Worm (Caenorhabditis elegans): ENCODE results near the gene ZK1307.4.

The ZK1307.4 gene

DNA sequence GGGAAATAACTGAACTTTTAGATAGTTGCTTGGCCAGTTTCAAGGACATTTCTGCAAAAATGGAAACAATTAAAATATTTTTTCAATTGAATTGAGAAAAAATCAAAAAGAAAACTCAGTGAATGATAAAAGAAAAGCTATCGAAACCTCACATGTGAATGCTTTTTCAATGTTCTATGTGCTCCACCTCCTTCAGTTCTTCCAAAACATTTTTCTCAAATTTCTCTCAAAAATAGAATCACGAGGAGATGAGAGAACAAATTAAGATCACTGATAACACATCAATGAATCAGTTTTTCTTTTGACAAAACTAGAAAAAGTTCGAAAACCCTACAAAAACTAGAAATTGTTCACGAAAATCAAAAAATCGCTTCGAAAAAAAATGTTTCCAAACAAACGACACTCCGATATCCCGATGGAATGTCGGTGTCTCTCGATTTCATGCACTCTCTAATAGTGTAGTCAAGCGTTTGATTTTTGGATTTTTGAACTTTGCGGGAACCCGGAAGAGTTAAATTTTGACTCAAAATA is 35.1 kb upstream of the ZK1307.4 start, which contains the start of gene ZK1320.9 (continued):
- TF ChIP-seq F23B12.7 (tag; optimal IDR thresholded peaks at IDR 0.05; ENCODE audit: insufficient read depth): peak; percentile 7
- TF ChIP-seq lin-40 (tag; optimal IDR thresholded peaks at IDR 0.05): peak; percentile 16
- no peak for TF ChIP-seq cebp-2 (GFP tag; IDR thresholded peaks at IDR 0.05)
- peak; percentile 31 for TF ChIP-seq nhr-80 (tag; optimal IDR thresholded peaks at IDR 0.05)

DNA sequence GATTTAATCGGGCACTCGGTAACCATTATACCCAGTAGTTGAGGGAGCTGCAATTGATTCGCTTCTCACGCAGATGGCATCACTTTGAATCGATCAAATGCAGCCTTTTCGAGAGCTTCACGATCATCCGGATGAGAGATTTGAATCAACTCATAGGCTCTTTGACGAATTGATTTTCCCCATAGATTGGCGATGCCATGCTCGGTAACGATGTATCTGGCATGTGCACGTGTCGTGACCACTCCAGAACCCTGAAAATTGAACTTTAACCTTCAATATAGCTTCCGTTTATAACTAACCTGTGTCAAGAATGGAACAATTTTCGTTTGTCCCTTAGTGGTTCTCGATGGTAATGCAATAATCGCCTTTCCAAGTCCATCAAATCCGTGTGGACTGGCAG is 32.6 kb upstream of the ZK1307.4 start:
- TF ChIP-seq atf-7 (tag; optimal IDR thresholded peaks at IDR 0.05): no peak
- no peak for TF ChIP-seq zfh-2 (GFP tag; conservative IDR thresholded peaks at IDR 0.05)
- no peak for TF ChIP-seq bed-1 (GFP tag; IDR thresholded peaks at IDR 0.05)
- no peak for TF ChIP-seq lag-1 (GFP tag; IDR thresholded peaks at IDR 0.05)
- TF ChIP-seq mel-28 (tag; optimal IDR thresholded peaks at IDR 0.05; ENCODE audit: borderline replicate concordance): no peak
- TF ChIP-seq repo-1 (tag; optimal IDR thresholded peaks at IDR 0.05): no peak
- no peak for TF ChIP-seq lin-54 (GFP tag; optimal IDR thresholded peaks at IDR 0.05)
- no peak for TF ChIP-seq attf-3 (GFP tag; conservative IDR thresholded peaks at IDR 0.05)
- no peak for TF ChIP-seq attf-6 (GFP tag; IDR thresholded peaks at IDR 0.05)
- no peak for TF ChIP-seq ztf-3 (GFP tag; optimal IDR thresholded peaks at IDR 0.05)
- no peak for TF ChIP-seq ztf-22 (GFP tag; optimal IDR thresholded peaks at IDR 0.05)
- TF ChIP-seq rcor-1 (GFP tag; IDR thresholded peaks at IDR 0.05): no peak
- TF ChIP-seq egrh-3 (GFP tag; IDR thresholded peaks at IDR 0.05): no peak
- no peak for TF ChIP-seq let-607 (tag; optimal IDR thresholded peaks at IDR 0.05)
- TF ChIP-seq F57C9.4 (tag; optimal IDR thresholded peaks at IDR 0.05): no peak
- TF ChIP-seq ceh-27 (GFP tag; optimal IDR thresholded peaks at IDR 0.05): no peak

DNA sequence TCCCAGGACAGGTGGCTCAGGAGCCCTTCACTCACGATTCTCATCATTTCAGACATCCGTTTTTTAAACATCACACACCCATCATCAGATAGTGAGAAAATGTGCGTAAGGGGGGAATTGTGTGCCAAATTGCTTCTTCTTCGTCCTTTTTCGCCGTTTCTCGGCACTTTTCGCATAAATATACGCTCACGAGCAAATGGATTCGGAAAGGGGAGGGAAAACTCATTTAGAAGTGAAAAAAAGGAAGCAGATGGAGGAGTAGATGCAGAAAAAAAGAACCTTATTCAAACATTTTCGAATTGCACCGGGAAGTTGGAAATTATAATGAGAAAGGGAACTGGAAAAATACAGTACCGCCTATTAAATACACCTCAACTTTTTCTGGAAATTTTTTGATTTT is 30.4 kb upstream of the ZK1307.4 start:
- TF ChIP-seq ztf-25 (GFP tag; IDR thresholded peaks at IDR 0.05) (no peak), ama-1 (optimal IDR thresholded peaks at IDR 0.05) (no peak), ama-1 (GFP tag; optimal IDR thresholded peaks at IDR 0.05) (no peak), egrh-3 (GFP tag; IDR thresholded peaks at IDR 0.05) (no peak), B0336.3 (GFP tag; IDR thresholded peaks at IDR 0.05) (no peak), ztf-6 (GFP tag; IDR thresholded peaks at IDR 0.05) (no peak), unc-130 (GFP tag; optimal IDR thresholded peaks at IDR 0.05) (no peak), unc-62 (GFP tag; optimal IDR thresholded peaks at IDR 0.05) (no peak), F52B5.7 (tag; optimal IDR thresholded peaks at IDR 0.05) (no peak), dpff-1 (tag; optimal IDR thresholded peaks at IDR 0.05) (no peak), B0019.2 (GFP tag; conservative IDR thresholded peaks at IDR 0.05) (no peak), egl-44 (GFP tag; IDR thresholded peaks at IDR 0.05) (no peak), aptf-2 (GFP tag; conservative IDR thresholded peaks at IDR 0.05) (no peak)

DNA sequence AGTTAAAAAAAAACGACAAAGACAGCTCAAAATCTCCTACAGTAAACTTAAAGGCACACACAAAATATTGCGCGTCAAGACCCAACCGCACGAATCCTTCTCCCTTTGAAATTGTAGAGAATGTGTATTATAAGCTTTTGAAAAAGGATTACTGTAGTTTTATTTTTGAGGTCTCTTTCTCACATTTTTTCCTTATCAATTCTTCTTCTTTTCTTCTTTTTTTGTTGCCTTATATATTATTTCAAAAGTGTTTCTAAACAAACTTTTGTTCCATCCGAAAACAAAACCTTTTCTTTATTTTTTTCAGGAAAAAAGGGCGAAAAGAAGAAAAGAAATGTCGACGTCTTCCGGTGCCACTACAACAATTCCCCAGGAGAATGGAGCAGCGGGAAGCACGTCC is 28.9 kb upstream of the ZK1307.4 start, which contains the start of gene ZK1320.13:
Gene ZK1320.13 (plus strand): TSS at position 301 of the 400 bp plus-strand sequence.
- no peak for TF ChIP-seq ztf-25 (GFP tag; IDR thresholded peaks at IDR 0.05)
- no peak for TF ChIP-seq rcor-1 (GFP tag; IDR thresholded peaks at IDR 0.05)
- no peak for TF ChIP-seq dpl-1 (GFP tag; optimal IDR thresholded peaks at IDR 0.05)
- TF ChIP-seq fkh-3 (tag; optimal IDR thresholded peaks at IDR 0.05): no peak
- TF ChIP-seq tbx-9 (tag; optimal IDR thresholded peaks at IDR 0.05; ENCODE audit: borderline replicate concordance): no peak
- TF ChIP-seq hrde-1 (tag; optimal IDR thresholded peaks at IDR 0.05; ENCODE audit: borderline replicate concordance): no peak
- no peak for TF ChIP-seq K11D2.4 (GFP tag; IDR thresholded peaks at IDR 0.05)
- no peak for TF ChIP-seq unc-130 (GFP tag; optimal IDR thresholded peaks at IDR 0.05)
- TF ChIP-seq F10E7.11 (tag; optimal IDR thresholded peaks at IDR 0.05): no peak
- TF ChIP-seq B0035.1 (tag; optimal IDR thresholded peaks at IDR 0.05): no peak
- TF ChIP-seq Y53F4B.3 (GFP tag; IDR thresholded peaks at IDR 0.05): no peak
- no peak for TF ChIP-seq ztf-26 (tag; optimal IDR thresholded peaks at IDR 0.05)

All from whole organism, young adult.